Worm (Caenorhabditis elegans): ENCODE data around the gene fbxb-90.

fbxb-90 gene

DNA sequence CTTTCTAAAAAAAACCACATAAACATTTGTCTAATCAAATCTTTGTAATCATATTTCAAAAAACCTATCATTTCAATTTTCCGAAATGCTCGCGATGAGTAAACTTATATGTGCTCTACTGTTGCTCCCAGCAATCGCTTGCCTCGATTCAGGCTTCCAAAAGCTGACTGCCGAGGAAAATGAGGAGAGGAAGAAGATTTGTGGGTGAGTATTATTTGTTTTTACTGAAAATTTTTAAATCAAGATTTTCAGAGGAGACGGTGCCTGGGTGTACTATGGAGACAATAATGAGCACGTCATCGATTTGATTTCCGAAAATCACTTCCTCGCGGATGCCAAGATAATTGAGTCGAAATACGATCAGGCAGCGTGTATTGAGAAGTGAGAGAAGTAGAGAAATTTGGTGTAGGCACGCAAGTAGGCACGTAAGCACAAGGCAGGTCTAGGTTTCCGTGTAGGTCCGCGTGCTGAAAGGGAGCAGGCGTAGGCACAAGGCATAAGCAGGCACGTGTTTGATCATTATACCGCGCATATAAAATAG is 24.4 kb downstream of the fbxb-90 start, which contains the start of gene C46E10.1:
C46E10.1 (plus strand) TSS at position 51 of the 541 bp plus-strand sequence.
- TF ChIP-seq lir-3 (tag; optimal IDR thresholded peaks at IDR 0.05; ENCODE audit: poor library complexity) (no peak), sox-4 (tag; optimal IDR thresholded peaks at IDR 0.05) (no peak), ceh-88 (GFP tag; IDR thresholded peaks at IDR 0.05) (no peak), nhr-47 (tag; optimal IDR thresholded peaks at IDR 0.05) (no peak), hpl-2 (GFP tag; optimal IDR thresholded peaks at IDR 0.05) (no peak), nhr-90 (tag; optimal IDR thresholded peaks at IDR 0.05; ENCODE audit: poor library complexity) (no peak), ztf-11 (tag; optimal IDR thresholded peaks at IDR 0.05) (no peak), nhr-19 (GFP tag; conservative IDR thresholded peaks at IDR 0.05) (no peak), unc-130 (tag; optimal IDR thresholded peaks at IDR 0.05) (no peak), jun-1 (tag; optimal IDR thresholded peaks at IDR 0.05) (no peak), nhr-11 (tag; optimal IDR thresholded peaks at IDR 0.05) (no peak), nhr-20 (tag; optimal IDR thresholded peaks at IDR 0.05) (no peak), xbp-1 (tag; optimal IDR thresholded peaks at IDR 0.05) (no peak), hlh-4 (tag; optimal IDR thresholded peaks at IDR 0.05) (no peak), blmp-1 (tag; optimal IDR thresholded peaks at IDR 0.05) (no peak), hlh-17 (GFP tag; optimal IDR thresholded peaks at IDR 0.05; ENCODE audit: borderline replicate concordance) (no peak), lin-39 (tag; optimal IDR thresholded peaks at IDR 0.05) (no peak), egl-13 (tag; optimal IDR thresholded peaks at IDR 0.05) (no peak), F16B12.6 (tag; optimal IDR thresholded peaks at IDR 0.05) (no peak), unc-98 (GFP tag; IDR thresholded peaks at IDR 0.05) (no peak)

DNA sequence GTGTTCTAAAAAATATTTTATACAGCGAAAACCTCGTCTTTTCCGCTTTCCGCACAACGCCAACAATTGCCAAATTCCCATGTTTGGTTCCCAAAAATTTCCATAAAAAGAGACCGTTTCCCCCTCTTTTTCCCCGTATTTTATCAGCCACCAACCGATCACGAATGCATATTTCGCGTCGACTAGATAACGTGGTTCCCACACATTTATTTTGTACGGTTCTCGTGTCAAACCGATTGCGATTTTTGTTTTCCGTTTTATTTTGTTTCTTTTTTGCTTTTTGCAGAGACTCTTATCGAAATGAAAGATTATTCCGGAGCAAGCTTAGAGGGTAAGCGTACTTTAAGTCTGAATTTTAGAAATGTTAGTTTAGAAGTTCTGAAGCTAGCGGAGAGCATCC is 27.6 kb downstream of the fbxb-90 start, which contains the start of gene C46E10.3:
C46E10.3 (plus strand) TSS at position 301 of the 400 bp plus-strand sequence.
- TF ChIP-seq blmp-1 (tag; optimal IDR thresholded peaks at IDR 0.05) (no peak), ztf-11 (tag; optimal IDR thresholded peaks at IDR 0.05) (no peak), rnt-1 (tag; optimal IDR thresholded peaks at IDR 0.05) (no peak), dpl-1 (GFP tag; optimal IDR thresholded peaks at IDR 0.05) (no peak), Y116A8C.19 (tag; optimal IDR thresholded peaks at IDR 0.05; ENCODE audit: borderline replicate concordance) (no peak), jun-1 (tag; optimal IDR thresholded peaks at IDR 0.05) (no peak), snpc-4 (tag; optimal IDR thresholded peaks at IDR 0.05) (no peak), C04F5.9 (tag; optimal IDR thresholded peaks at IDR 0.05) (no peak), sox-4 (tag; optimal IDR thresholded peaks at IDR 0.05) (no peak), sptf-1 (tag; optimal IDR thresholded peaks at IDR 0.05) (no peak), C16A3.4 (tag; optimal IDR thresholded peaks at IDR 0.05) (no peak), nhr-47 (tag; optimal IDR thresholded peaks at IDR 0.05) (no peak), isw-1 (GFP tag; IDR thresholded peaks at IDR 0.05) (no peak), xbp-1 (tag; optimal IDR thresholded peaks at IDR 0.05) (no peak)

DNA sequence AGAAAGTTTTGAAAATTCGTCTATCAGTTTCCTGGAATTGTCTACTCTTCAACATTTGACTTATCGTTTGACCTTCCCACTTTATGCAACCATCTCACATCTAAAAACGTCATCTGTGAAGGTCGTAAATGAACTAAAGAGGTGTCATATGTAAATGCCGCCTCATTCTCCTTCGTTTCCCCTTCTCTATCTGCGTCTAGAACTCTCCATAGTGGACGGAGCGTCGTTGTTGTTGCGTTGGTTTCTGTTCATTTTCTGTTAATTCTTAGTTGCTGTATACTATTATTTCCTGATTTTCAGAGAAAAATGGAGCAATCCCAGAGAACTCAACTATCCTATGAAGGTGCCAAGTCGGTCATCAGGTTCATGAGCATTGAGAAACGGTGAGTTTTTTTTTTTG is 31.7 kb downstream of the fbxb-90 start, which contains the start of gene fbxc-52:
fbxc-52 (plus strand) TSS at position 301 of the 400 bp plus-strand sequence.
- no peak for TF ChIP-seq swsn-7 (tag; optimal IDR thresholded peaks at IDR 0.05)
- TF ChIP-seq nhr-71 (tag; optimal IDR thresholded peaks at IDR 0.05), result no peak
- TF ChIP-seq fos-1 (tag; optimal IDR thresholded peaks at IDR 0.05), result no peak
- no peak for TF ChIP-seq mep-1 (tag; optimal IDR thresholded peaks at IDR 0.05)
- TF ChIP-seq lin-35 (GFP tag; optimal IDR thresholded peaks at IDR 0.05), result no peak
- TF ChIP-seq snu-23 (GFP tag; optimal IDR thresholded peaks at IDR 0.05), result no peak

DNA sequence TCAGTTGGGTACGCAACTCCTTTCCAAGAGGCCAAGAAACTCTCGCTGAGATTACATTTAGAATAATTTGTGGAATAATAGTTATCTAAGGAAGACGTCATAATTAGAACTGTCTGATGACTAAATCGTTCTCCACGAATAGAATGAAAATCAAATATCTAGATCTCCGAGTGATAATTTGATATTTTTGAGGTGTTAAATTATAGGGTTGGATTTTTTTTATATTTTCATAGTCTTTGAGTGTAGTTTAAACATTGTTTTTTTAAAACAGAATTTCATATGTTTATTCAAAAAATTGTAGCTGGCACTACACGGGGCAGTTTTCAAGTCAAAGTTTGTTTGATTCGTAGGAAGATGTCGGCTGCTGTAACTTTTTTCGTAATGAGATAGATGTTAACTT is 32.2 kb downstream of the fbxb-90 start, which contains the start of gene srh-99:
srh-99 (minus strand) TSS at position 101 of the 400 bp plus-strand sequence.
- no peak for TF ChIP-seq ztf-11 (tag; optimal IDR thresholded peaks at IDR 0.05)
- TF ChIP-seq hlh-4 (tag; optimal IDR thresholded peaks at IDR 0.05), result no peak
- no peak for TF ChIP-seq alr-1 (tag; optimal IDR thresholded peaks at IDR 0.05; ENCODE audit: borderline replicate concordance)
- no peak for TF ChIP-seq lir-3 (tag; optimal IDR thresholded peaks at IDR 0.05; ENCODE audit: poor library complexity)
- no peak for TF ChIP-seq ztf-4 (tag; optimal IDR thresholded peaks at IDR 0.05)
- TF ChIP-seq snpc-4 (tag; optimal IDR thresholded peaks at IDR 0.05), result no peak
- TF ChIP-seq jun-1 (tag; optimal IDR thresholded peaks at IDR 0.05), result no peak
- TF ChIP-seq zag-1 (tag; optimal IDR thresholded peaks at IDR 0.05), result no peak
- TF ChIP-seq ceh-88 (GFP tag; IDR thresholded peaks at IDR 0.05), result no peak
- TF ChIP-seq nhr-84 (tag; optimal IDR thresholded peaks at IDR 0.05), result no peak
- TF ChIP-seq tbx-2 (tag; optimal IDR thresholded peaks at IDR 0.05), result no peak
- TF ChIP-seq nhr-11 (tag; optimal IDR thresholded peaks at IDR 0.05), result no peak
- no peak for TF ChIP-seq unc-98 (GFP tag; IDR thresholded peaks at IDR 0.05)
- TF ChIP-seq ama-1 (optimal IDR thresholded peaks at IDR 0.05), result no peak
- no peak for TF ChIP-seq pax-3 (tag; optimal IDR thresholded peaks at IDR 0.05)
- TF ChIP-seq nhr-237 (tag; optimal IDR thresholded peaks at IDR 0.05), result no peak
- TF ChIP-seq elt-3 (tag; optimal IDR thresholded peaks at IDR 0.05), result no peak
- no peak for TF ChIP-seq nhr-19 (GFP tag; conservative IDR thresholded peaks at IDR 0.05)

Measured in whole organism, L1 larva.